Worm (Caenorhabditis elegans) whole organism, early embryonic: Measurements from ENCODE around the gene ints-5.

ENCODE experiments used
- F13C5.2 ChIP-seq: sonication (generic microtip); optimal IDR thresholded peaks from 2 replicates; lab custom pipeline; 2017; ENCODE audit warnings: mild to moderate bottlenecking, missing genetic modification characterization, inconsistent platforms, missing compliant biosample characterization
- ama-1 ChIP-seq: fragments of 150-350 bp; optimal IDR thresholded peaks from 2 replicates; lab custom pipeline; 2014
- ceh-36 ChIP-seq: sonication (generic microtip); optimal IDR thresholded peaks from 2 replicates; lab custom pipeline; 2016; ENCODE audit warnings: missing genetic modification characterization, inconsistent platforms, missing compliant biosample characterization
- ets-7 ChIP-seq: sonication (generic microtip); optimal IDR thresholded peaks from 2 replicates; lab custom pipeline; 2016; ENCODE audit warnings: missing genotype, missing genetic modification characterization, missing compliant biosample characterization
- flt-1 ChIP-seq: fragments of 200-800 bp; sonication (Bioruptor generic); IDR thresholded peaks from 2 replicates; pipeline ENCODE4 v1.3.6; 2022; ENCODE audit warnings: missing genetic modification characterization, missing compliant biosample characterization
- hmbx-1 ChIP-seq: sonication (generic microtip); optimal IDR thresholded peaks from 2 replicates; lab custom pipeline; 2016; ENCODE audit warnings: mild to moderate bottlenecking, missing genetic modification characterization, missing compliant biosample characterization
- hmg-4 ChIP-seq: fragments of 200-800 bp; sonication (Bioruptor generic); optimal IDR thresholded peaks from 2 replicates; lab custom pipeline; 2018; ENCODE audit warnings: mild to moderate bottlenecking, missing genetic modification characterization, missing compliant biosample characterization
- hnd-1 ChIP-seq: sonication (generic microtip); optimal IDR thresholded peaks from 2 replicates; lab custom pipeline; 2016; ENCODE audit warnings: missing genetic modification characterization, missing compliant biosample characterization
- scrt-1 ChIP-seq: fragments of 200-800 bp; sonication (Bioruptor generic); IDR thresholded peaks from 2 replicates; pipeline ENCODE4 v1.3.6; 2022; ENCODE audit warnings: missing genetic modification characterization, missing compliant biosample characterization
- sea-1 ChIP-seq: fragments of 200-800 bp; sonication (Bioruptor generic); conservative IDR thresholded peaks from 2 replicates; pipeline ENCODE4 v1.3.6; 2022; ENCODE audit warnings: missing genetic modification characterization, missing compliant biosample characterization
- tbx-11 ChIP-seq: fragments of 200-800 bp; sonication (Bioruptor generic); IDR thresholded peaks from 2 replicates; pipeline ENCODE4 v1.3.6; 2022; ENCODE audit warnings: missing genetic modification characterization, missing compliant biosample characterization

DNA sequence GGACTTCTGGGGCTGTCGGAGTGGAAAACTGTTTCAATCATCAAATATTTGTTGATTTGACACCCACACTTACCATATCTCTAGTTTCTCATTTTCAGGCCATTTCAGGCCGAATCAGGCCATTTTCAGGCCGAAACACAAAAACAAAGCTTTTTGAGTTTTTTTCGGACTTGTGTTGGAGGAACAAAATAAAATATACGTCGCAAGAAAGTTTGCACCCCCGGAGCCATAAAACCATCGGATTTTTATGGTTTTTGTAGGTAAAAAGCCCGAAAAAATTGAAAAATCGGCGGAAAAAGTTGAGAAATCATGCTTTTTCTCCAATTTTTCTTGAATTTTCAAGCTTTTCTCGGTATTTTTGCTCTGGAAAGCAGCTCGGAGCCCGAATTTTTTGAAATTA, 25.2 kb upstream of the ints-5 start, which contains the start of gene Y51A2D.1:
- TF ChIP-seq ama-1 (no peak), hnd-1 (tag; lab: Kevin White, UChicago) (no peak), flt-1 (GFP tag; lab: Robert Waterston, UW) (no peak), sea-1 (no peak), tbx-11 (no peak), hmg-4 (GFP tag; lab: Kevin White, UChicago) (no peak), ets-7 (no peak), ceh-36 (tag; lab: Kevin White, UChicago) (no peak), F13C5.2 (tag; lab: Kevin White, UChicago) (no peak), scrt-1 (GFP tag; lab: Robert Waterston, UW) (no peak), hmbx-1 (tag; lab: Kevin White, UChicago) (no peak)
